Worm (Caenorhabditis elegans) whole organism, L4 larva: Measurements from ENCODE around the gene math-21.
A peak's percentile ranks its signal among the peaks of the same experiment; 100 is the strongest.
"Not testable (repeated sequence)": the region's sequence is repeated elsewhere in the genome, so short reads cannot be mapped to it uniquely, and the experiment has no call there.

Experiments used
- F37D6.2 ChIP-seq: sonication (generic microtip); optimal IDR thresholded peaks from 2 replicates; lab custom pipeline; 2016; ENCODE audit warnings: mild to moderate bottlenecking, missing genetic modification characterization, missing compliant biosample characterization
- F44E2.7 ChIP-seq: fragments of 200-800 bp; sonication (Bioruptor generic); IDR thresholded peaks from 2 replicates; pipeline ENCODE4 v2.1.2; 2022; ENCODE audit warnings: missing genetic modification characterization, missing compliant biosample characterization
- T20F7.1 ChIP-seq: fragments of 200-800 bp; sonication (Bioruptor generic); optimal IDR thresholded peaks from 2 replicates; lab custom pipeline; 2018; ENCODE audit warnings: mild to moderate bottlenecking, missing genetic modification characterization, missing compliant biosample characterization
- Y5F2A.4 ChIP-seq: fragments of 200-800 bp; sonication (Bioruptor generic); optimal IDR thresholded peaks from 2 replicates; lab custom pipeline; 2018; ENCODE audit warnings: mild to moderate bottlenecking, missing genetic modification characterization, missing compliant biosample characterization
- aha-1 ChIP-seq: fragments of 150-350 bp; peaks from one replicate; lab custom pipeline; 2014; ENCODE audit warnings: missing biosample characterization, missing genetic modification characterization
- arid-1 ChIP-seq: fragments of 200-800 bp; sonication (Bioruptor generic); conservative IDR thresholded peaks from 2 replicates; pipeline ENCODE4 v1.3.6; 2022; ENCODE audit warnings: missing genetic modification reagents, missing genetic modification characterization, missing compliant biosample characterization
- ceh-32 ChIP-seq: sonication (generic microtip); optimal IDR thresholded peaks from 2 replicates; lab custom pipeline; 2016; ENCODE audit warnings: mild to moderate bottlenecking, missing genetic modification characterization, missing compliant biosample characterization; ENCODE audit not compliant: poor library complexity
- ceh-44 ChIP-seq: fragments of 200-800 bp; sonication (Bioruptor generic); IDR thresholded peaks from 2 replicates; pipeline ENCODE4 v1.3.6; 2022; ENCODE audit warnings: missing genetic modification reagents, missing genetic modification characterization, missing compliant biosample characterization
- ceh-62 ChIP-seq: sonication (generic microtip); optimal IDR thresholded peaks from 2 replicates; lab custom pipeline; 2017; ENCODE audit warnings: missing biosample characterization, missing genetic modification characterization
- ceh-82 ChIP-seq: sonication (generic microtip); optimal IDR thresholded peaks from 2 replicates; lab custom pipeline; 2017; ENCODE audit warnings: missing biosample characterization, missing genetic modification characterization
- daf-16 ChIP-seq, 3 experiments: sonication (generic microtip); optimal IDR thresholded peaks; 2 replicates each; lab custom pipeline; 2016 to 2017; ENCODE audit warnings: missing genetic modification characterization in 3 of 3, missing genetic modification reagents in 3 of 3, mild to moderate bottlenecking in 2 of 3, missing compliant biosample characterization in 2 of 3, missing biosample characterization in 1 of 3, moderate library complexity in 1 of 3
- dmd-9 ChIP-seq: fragments of 200-800 bp; sonication (Bioruptor generic); IDR thresholded peaks from 2 replicates; pipeline ENCODE4 v1.3.6; 2022; ENCODE audit warnings: missing genetic modification reagents, missing genetic modification characterization, missing compliant biosample characterization
- egl-43 ChIP-seq: fragments of 200-800 bp; sonication (Bioruptor generic); IDR thresholded peaks from 2 replicates; pipeline ENCODE4 v1.3.6; 2022; ENCODE audit warnings: missing genetic modification reagents, missing genetic modification characterization, missing compliant biosample characterization
- gei-8 ChIP-seq: fragments of 200-800 bp; sonication (Bioruptor generic); optimal IDR thresholded peaks from 2 replicates; lab custom pipeline; 2018; ENCODE audit warnings: mild to moderate bottlenecking, missing genetic modification characterization, missing compliant biosample characterization
- hif-1 ChIP-seq, 2 experiments: sonication (generic microtip); optimal IDR thresholded peaks; 2 replicates each; lab custom pipeline; 2016 to 2017; ENCODE audit warnings: missing compliant biosample characterization in 2 of 2, missing genetic modification characterization in 2 of 2, missing genetic modification reagents in 2 of 2, missing genotype in 2 of 2, mild to moderate bottlenecking in 1 of 2
- hlh-30 ChIP-seq: sonication (generic microtip); optimal IDR thresholded peaks from 2 replicates; lab custom pipeline; 2017; ENCODE audit warnings: antibody characterized with exemption, mild to moderate bottlenecking, missing genetic modification characterization, missing compliant biosample characterization; ENCODE audit not compliant: insufficient read depth
- jun-1 ChIP-seq: fragments of 150-350 bp; optimal IDR thresholded peaks from 2 replicates; lab custom pipeline; 2014; ENCODE audit warnings: missing biosample characterization, missing genetic modification reagents, missing genetic modification characterization
- lim-7 ChIP-seq: fragments of 200-800 bp; sonication (Bioruptor generic); IDR thresholded peaks from 2 replicates; pipeline ENCODE4 v1.3.6; 2022; ENCODE audit warnings: missing genetic modification characterization, missing compliant biosample characterization
- lin-39 ChIP-seq: fragments of 150-350 bp; optimal IDR thresholded peaks from 2 replicates; lab custom pipeline; 2014; ENCODE audit warnings: missing biosample characterization, missing genetic modification reagents, missing genetic modification characterization
- mdl-1 ChIP-seq, 2 experiments: fragments of 150-350 bp in 1 of 2; sonication (generic microtip) in 1 of 2; optimal IDR thresholded peaks; 2 replicates each; lab custom pipeline; 2014 to 2017; ENCODE audit warnings: missing biosample characterization in 2 of 2, missing genetic modification characterization in 2 of 2
- mep-1 ChIP-seq: fragments of 150-350 bp; sonication (generic microtip); optimal IDR thresholded peaks from 3 replicates; lab custom pipeline; 2014; ENCODE audit warnings: missing biosample characterization, missing genetic modification characterization
- mxl-2 ChIP-seq: fragments of 200-800 bp; sonication (Bioruptor generic); conservative IDR thresholded peaks from 2 replicates; pipeline ENCODE4 v1.3.6; 2022; ENCODE audit warnings: missing genetic modification reagents, missing genetic modification characterization, missing compliant biosample characterization
- nhr-28 ChIP-seq: fragments of 150-350 bp; optimal IDR thresholded peaks from 2 replicates; lab custom pipeline; 2014; ENCODE audit warnings: missing biosample characterization, missing genetic modification characterization
- nhr-48 ChIP-seq: sonication (generic microtip); optimal IDR thresholded peaks from 2 replicates; lab custom pipeline; 2016; ENCODE audit warnings: mild to moderate bottlenecking, missing genetic modification characterization, missing compliant biosample characterization
- nhr-76 ChIP-seq: fragments of 150-350 bp; optimal IDR thresholded peaks from 2 replicates; lab custom pipeline; 2014; ENCODE audit warnings: missing biosample characterization, missing genetic modification characterization
- pqm-1 ChIP-seq: sonication (generic microtip); optimal IDR thresholded peaks from 2 replicates; lab custom pipeline; 2017; ENCODE audit warnings: missing biosample characterization, missing genetic modification characterization
- set-16 ChIP-seq: fragments of 200-800 bp; sonication (Bioruptor generic); IDR thresholded peaks from 2 replicates; pipeline ENCODE4 v1.3.6; 2022; ENCODE audit warnings: missing genetic modification reagents, missing genetic modification characterization, missing compliant biosample characterization
- skn-1 ChIP-seq: fragments of 150-350 bp; optimal IDR thresholded peaks from 2 replicates; lab custom pipeline; 2014; ENCODE audit warnings: missing biosample characterization, missing genetic modification characterization
- unc-130 ChIP-seq: sonication (generic microtip); optimal IDR thresholded peaks from 2 replicates; lab custom pipeline; 2016; ENCODE audit warnings: missing genetic modification reagents, missing genetic modification characterization, missing compliant biosample characterization
- unc-39 ChIP-seq: sonication (generic microtip); optimal IDR thresholded peaks from 2 replicates; lab custom pipeline; 2017; ENCODE audit warnings: missing biosample characterization, missing genetic modification characterization
- unc-62 ChIP-seq, 3 experiments: fragments of 150-350 bp in 1 of 3; sonication (generic microtip); optimal IDR thresholded peaks in 2 of 3; peaks in 1 of 3; 1 replicate in 1 of 3; 2 replicates in 2 of 3; lab custom pipeline; 2014 to 2017; ENCODE audit warnings: missing biosample characterization in 3 of 3, missing genetic modification characterization in 3 of 3, missing genetic modification reagents in 3 of 3, missing genotype in 1 of 3
- vab-7 ChIP-seq: fragments of 200-800 bp; sonication (Bioruptor generic); IDR thresholded peaks from 2 replicates; pipeline ENCODE4 v1.3.6; 2022; ENCODE audit warnings: missing genetic modification reagents, missing genetic modification characterization, missing compliant biosample characterization
- zip-11 ChIP-seq: fragments of 200-800 bp; sonication (Bioruptor generic); IDR thresholded peaks from 2 replicates; pipeline ENCODE4 v1.3.6; 2022; ENCODE audit warnings: missing genetic modification characterization, missing compliant biosample characterization

Gene math-21

DNA sequence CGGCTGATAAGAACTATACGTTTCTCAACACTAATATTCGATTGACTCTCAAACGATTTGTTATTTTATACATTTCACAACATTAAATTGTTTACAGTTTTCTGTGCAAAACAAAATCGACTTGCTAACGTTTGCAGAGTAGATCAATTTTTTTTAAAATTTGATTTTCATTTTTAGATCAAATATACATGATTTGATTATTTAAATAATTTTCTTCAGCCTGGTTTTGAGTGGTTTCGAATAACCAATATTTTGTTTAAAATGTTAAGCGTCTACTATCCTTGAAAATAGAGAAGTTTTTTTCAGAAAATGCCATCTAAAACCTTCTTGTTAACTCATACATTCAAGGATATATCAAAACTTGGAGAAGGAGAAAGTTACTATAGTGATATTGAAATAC lies at the start of gene math-21:
TSS of gene math-21 (plus strand) at position 301 of the 400 bp plus-strand sequence.
- TF ChIP-seq nhr-28 (tag; lab: Kevin White, UChicago) (peak; percentile 6), F37D6.2 (tag; lab: Kevin White, UChicago) (no peak), pqm-1 (tag; lab: Kevin White, UChicago) (peak; percentile 38), daf-16 (GFP tag; optimal IDR thresholded peaks at IDR 0.05; lab: Kevin White, UChicago) (no peak), daf-16 (tag; optimal IDR thresholded peaks at IDR 0.05; lab: Kevin White, UChicago) (peak; percentile 71)

DNA sequence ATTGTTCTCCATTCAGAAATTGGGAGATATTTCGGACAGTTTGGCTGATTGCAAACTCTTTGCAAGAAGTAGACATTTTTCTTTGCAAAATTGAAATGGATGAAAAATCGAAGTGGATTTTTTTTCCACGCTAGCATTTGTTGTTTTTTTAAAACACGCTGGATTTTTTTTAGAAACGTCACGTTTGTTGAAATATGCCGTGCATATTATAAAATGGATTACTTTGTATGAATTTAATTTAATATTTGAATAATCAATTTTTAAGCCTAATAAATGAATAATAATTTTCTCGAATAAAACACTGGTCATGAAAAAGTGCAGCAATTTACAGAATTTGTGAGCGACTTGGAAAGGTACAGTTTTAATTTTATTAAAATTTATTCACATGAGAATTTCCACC lies 48.7 kb upstream of the math-21 start, which contains the start of gene ZK250.14:
TSS of gene ZK250.14 (minus strand) at position 101 of the 400 bp plus-strand sequence.
- TF ChIP-seq unc-62 (GFP tag; optimal IDR thresholded peaks at IDR 0.05 in 1 of 2; lab: Kevin White, UChicago) (no peak), unc-62 (tag; optimal IDR thresholded peaks at IDR 0.05; lab: Kevin White, UChicago) (no peak), T20F7.1 (GFP tag; lab: Kevin White, UChicago) (no peak), nhr-76 (tag; lab: Kevin White, UChicago) (no peak), ceh-62 (tag; lab: Kevin White, UChicago) (no peak), egl-43 (GFP tag; lab: Robert Waterston, UW) (no peak), set-16 (GFP tag; lab: Robert Waterston, UW) (no peak), mxl-2 (no peak), hlh-30 (tag; lab: Kevin White, UChicago) (no peak), vab-7 (GFP tag; lab: Robert Waterston, UW) (no peak), dmd-9 (GFP tag; lab: Robert Waterston, UW) (no peak), gei-8 (GFP tag; lab: Kevin White, UChicago) (no peak), skn-1 (tag; lab: Kevin White, UChicago) (no peak), lin-39 (tag; lab: Kevin White, UChicago) (no peak), ceh-32 (tag; lab: Kevin White, UChicago) (no peak), aha-1 (tag; lab: Kevin White, UChicago) (no peak), jun-1 (tag; lab: Kevin White, UChicago) (no peak), mep-1 (tag; lab: Kevin White, UChicago) (no peak), unc-39 (tag; lab: Kevin White, UChicago) (no peak)

DNA sequence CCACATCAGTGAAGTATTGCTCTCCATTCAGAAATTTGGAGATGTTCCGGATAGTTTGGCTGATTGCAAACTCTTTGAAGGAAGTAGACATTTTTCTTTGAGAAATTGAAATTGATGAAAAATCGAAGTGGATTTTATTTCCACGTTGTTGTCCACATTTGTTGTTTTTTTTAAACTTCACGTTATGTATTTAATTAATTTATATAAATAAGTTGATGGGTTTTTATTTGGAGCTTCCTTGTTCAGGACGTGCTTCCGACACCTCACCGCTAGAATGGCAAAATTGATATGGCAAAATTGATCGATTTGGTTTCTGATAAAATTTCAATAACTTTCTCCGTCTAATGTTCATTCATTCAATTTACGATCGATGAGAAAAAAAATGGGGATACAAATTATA lies 47.4 kb upstream of the math-21 start, which contains the start of gene math-48:
TSS of gene math-48 (minus strand) at position 101 of the 400 bp plus-strand sequence.
- TF ChIP-seq unc-130 (no peak), gei-8 (GFP tag; lab: Kevin White, UChicago) (no peak), hif-1 (tag; optimal IDR thresholded peaks at IDR 0.05; lab: Kevin White, UChicago) (no peak), ceh-44 (no peak), arid-1 (GFP tag; lab: Robert Waterston, UW) (no peak), Y5F2A.4 (GFP tag; lab: Kevin White, UChicago) (no peak), unc-62 (GFP tag; optimal IDR thresholded peaks at IDR 0.05 in 1 of 2; lab: Kevin White, UChicago) (no peak), unc-62 (tag; optimal IDR thresholded peaks at IDR 0.05; lab: Kevin White, UChicago) (no peak), jun-1 (tag; lab: Kevin White, UChicago) (no peak), nhr-48 (no peak), ceh-82 (tag; lab: Kevin White, UChicago) (no peak), hlh-30 (tag; lab: Kevin White, UChicago) (no peak), lim-7 (GFP tag; lab: Robert Waterston, UW) (no peak), ceh-62 (tag; lab: Kevin White, UChicago) (no peak), egl-43 (GFP tag; lab: Robert Waterston, UW) (no peak), mdl-1 (tag; optimal IDR thresholded peaks at IDR 0.05; lab: Kevin White, UChicago) (no peak), set-16 (GFP tag; lab: Robert Waterston, UW) (no peak), F44E2.7 (GFP tag; lab: Robert Waterston, UW) (no peak)

DNA sequence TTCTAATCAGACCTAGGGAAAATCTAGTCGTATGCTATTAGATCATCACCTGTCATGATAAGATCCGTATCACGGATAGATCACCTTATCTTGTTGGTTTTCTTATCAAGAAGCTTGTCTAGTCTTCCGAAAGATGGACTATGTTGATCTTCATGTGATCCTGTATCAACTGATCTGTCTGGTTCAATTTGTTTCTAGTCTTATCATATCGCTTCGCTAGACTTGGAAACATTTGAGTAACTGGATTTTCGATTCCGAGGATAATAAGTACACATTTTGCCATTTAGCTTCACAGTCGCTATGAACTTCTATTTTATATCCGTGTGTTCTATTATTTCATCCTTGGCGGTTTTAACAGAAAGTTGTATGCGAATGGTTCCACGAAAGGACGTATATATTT lies 45.4 kb upstream of the math-21 start, which contains the start of gene ZK250.2:
TSS of gene ZK250.2 (plus strand) at position 301 of the 400 bp plus-strand sequence.
- not testable (repeated sequence) for TF ChIP-seq arid-1 (GFP tag; lab: Robert Waterston, UW); unc-130; zip-11 (GFP tag; lab: Robert Waterston, UW)
